Worm (Caenorhabditis elegans) whole organism, L2 larva: ENCODE results near the gene C25F9.5.

Source experiments
- ama-1 ChIP-seq: fragments of 150-350 bp; optimal IDR thresholded peaks from 2 replicates; lab custom pipeline; 2018; ENCODE audit warnings: inconsistent platforms
- mdl-1 ChIP-seq, 2 experiments: fragments of 150-350 bp in 1 of 2; sonication (generic microtip) in 1 of 2; optimal IDR thresholded peaks; 2 replicates each; lab custom pipeline; 2017; ENCODE audit warnings: missing biosample characterization in 2 of 2, missing genetic modification characterization in 2 of 2
- snpc-4 ChIP-seq: fragments of 150-350 bp; optimal IDR thresholded peaks from 2 replicates; lab custom pipeline; 2014; ENCODE audit warnings: missing biosample characterization, missing genetic modification characterization
- unc-62 ChIP-seq: fragments of 150-350 bp; optimal IDR thresholded peaks from 2 replicates; lab custom pipeline; 2014; ENCODE audit warnings: missing biosample characterization, missing genetic modification reagents, missing genetic modification characterization

DNA sequence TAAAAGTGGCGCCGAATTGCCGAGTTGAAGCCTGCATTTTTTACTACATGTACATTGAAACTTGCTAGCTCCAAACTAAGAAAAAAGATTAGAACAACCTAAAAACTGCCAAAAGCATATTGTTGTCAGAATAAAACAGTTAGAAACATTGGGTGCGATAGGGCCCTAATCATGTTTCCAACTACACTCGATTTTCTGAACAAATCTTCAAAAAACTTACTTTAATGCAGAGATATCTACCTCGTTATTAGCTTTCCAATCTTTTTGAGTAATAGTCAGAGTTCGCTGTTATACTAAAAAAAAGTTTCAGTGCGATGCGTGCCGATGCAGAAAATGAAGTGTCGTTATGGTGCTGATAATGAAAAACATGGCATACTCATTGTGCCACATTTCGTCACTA lies 45.0 kb upstream of the C25F9.5 start, which contains the start of the genes Y43F8B.13 and Y43F8B.14:
- TF ChIP-seq mdl-1 (tag; optimal IDR thresholded peaks at IDR 0.05; lab: Kevin White, UChicago) (no peak), snpc-4 (tag; lab: Kevin White, UChicago) (no peak), ama-1 (lab: Kevin White, UChicago) (no peak), unc-62 (GFP tag; lab: Kevin White, UChicago) (no peak)
